Fruit fly (Drosophila melanogaster) whole organism, wandering third instar larva: ENCODE measurements around the gene bowl.

Experiments
- CrebA ChIP-seq: fragments of 200-800 bp; sonication (Bioruptor generic); optimal IDR thresholded peaks from 2 replicates; lab custom pipeline; 2016; ENCODE audit warnings: missing biosample characterization, mild to moderate bottlenecking, missing genetic modification characterization, borderline replicate concordance
- HLH106 ChIP-seq: fragments of 200-800 bp; optimal IDR thresholded peaks from 3 replicates; lab custom pipeline; 2019; ENCODE audit warnings: missing biosample characterization, mild to moderate bottlenecking, missing genetic modification characterization, moderate library complexity
- Mio ChIP-seq: sonication (Bioruptor generic); optimal IDR thresholded peaks from 2 replicates; lab custom pipeline; 2016; ENCODE audit warnings: missing biosample characterization, missing genetic modification characterization
- br ChIP-seq: fragments of 200-800 bp; sonication (Bioruptor generic); optimal IDR thresholded peaks from 2 replicates; lab custom pipeline; 2016; ENCODE audit warnings: missing biosample characterization, missing genetic modification characterization
- dsf ChIP-seq: sonication (Bioruptor generic); optimal IDR thresholded peaks from 2 replicates; lab custom pipeline; 2016; ENCODE audit warnings: missing biosample characterization, missing genetic modification characterization, borderline replicate concordance
- foxo ChIP-seq, 2 experiments: fragments of 200-800 bp; sonication (Bioruptor generic); optimal IDR thresholded peaks; 2 replicates in 1 of 2; 3 replicates in 1 of 2; lab custom pipeline; 2016 to 2017; ENCODE audit warnings: missing biosample characterization in 2 of 2, missing genetic modification characterization in 2 of 2
- fru ChIP-seq: fragments of 200-800 bp; sonication (Bioruptor generic); optimal IDR thresholded peaks from 3 replicates; lab custom pipeline; 2016; ENCODE audit warnings: missing biosample characterization, mild to moderate bottlenecking, missing genetic modification characterization
- h ChIP-seq: fragments of 200-800 bp; sonication (Bioruptor generic); optimal IDR thresholded peaks from 3 replicates; lab custom pipeline; 2016; ENCODE audit warnings: missing biosample characterization, mild to moderate bottlenecking, missing genetic modification characterization
- lola ChIP-seq: fragments of >200 bp; optimal IDR thresholded peaks from 2 replicates; lab custom pipeline; 2017; ENCODE audit warnings: missing biosample characterization, missing genetic modification characterization
- pan ChIP-seq: fragments of >200 bp; optimal IDR thresholded peaks from 2 replicates; lab custom pipeline; 2017
- psq ChIP-seq: fragments of 200-800 bp; sonication (Bioruptor generic); optimal IDR thresholded peaks from 3 replicates; lab custom pipeline; 2017; ENCODE audit warnings: missing biosample characterization, mild to moderate bottlenecking, missing genetic modification characterization, moderate library complexity
- rgr ChIP-seq: fragments of 200-800 bp; sonication (Bioruptor generic); optimal IDR thresholded peaks from 3 replicates; lab custom pipeline; 2016; ENCODE audit warnings: missing biosample characterization, mild to moderate bottlenecking, missing genetic modification characterization
- usp ChIP-seq: fragments of >200 bp; optimal IDR thresholded peaks from 2 replicates; lab custom pipeline; 2017; ENCODE audit warnings: missing biosample characterization, missing genetic modification characterization

dm6 chr2L:3786246-3786645 lies 14.7 kb downstream of the bowl start:
- TF ChIP-seq HLH106 (tag; lab: Kevin White, UChicago) (peak; percentile 63), Mio (GFP tag; lab: Kevin White, UChicago) (no peak), CrebA (no peak), usp (GFP tag; lab: Kevin White, UChicago) (no peak), pan (lab: Kevin White, UChicago) (no peak), br (GFP tag; lab: Kevin White, UChicago) (peak; percentile 86), psq (GFP tag; lab: Kevin White, UChicago) (peak; percentile 67), lola (GFP tag; lab: Kevin White, UChicago) (no peak), fru (GFP tag; lab: Kevin White, UChicago) (peak; percentile 14), h (GFP tag; lab: Kevin White, UChicago) (peak; percentile 71), dsf (GFP tag; lab: Kevin White, UChicago) (peak; percentile 40), foxo (GFP tag; optimal IDR thresholded peaks at IDR 0.05; lab: Kevin White, UChicago) (peak in 1 of 2 experiments; percentile 77), rgr (GFP tag; lab: Kevin White, UChicago) (peak; percentile 76)
